Fruit fly (Drosophila melanogaster) whole organism, embryonic: Measurements from ENCODE around the gene CG33791.

Experiments
- Atf-2 ChIP-seq: fragments of 200-800 bp; sonication (Bioruptor generic); optimal IDR thresholded peaks from 2 replicates; lab custom pipeline; 2016; ENCODE audit warnings: missing biosample characterization, missing genetic modification characterization
- CG10147 ChIP-seq: fragments of 200-800 bp; sonication (Bioruptor generic); optimal IDR thresholded peaks from 2 replicates; lab custom pipeline; 2019; ENCODE audit warnings: missing biosample characterization, mild to moderate bottlenecking, missing genetic modification characterization, moderate library complexity
- CG11398 ChIP-seq: fragments of 200-800 bp; sonication (Bioruptor generic); optimal IDR thresholded peaks from 2 replicates; lab custom pipeline; 2016; ENCODE audit warnings: missing biosample characterization, missing genetic modification characterization
- CG13123 ChIP-seq: fragments of 200-800 bp; sonication (Bioruptor generic); optimal IDR thresholded peaks from 2 replicates; lab custom pipeline; 2016; ENCODE audit warnings: missing biosample characterization, missing genetic modification characterization
- CG13775 ChIP-seq: fragments of 200-800 bp; sonication (Bioruptor generic); optimal IDR thresholded peaks from 3 replicates; lab custom pipeline; 2017; ENCODE audit warnings: missing biosample characterization, mild to moderate bottlenecking, missing genetic modification characterization
- CG13894 ChIP-seq: fragments of 200-800 bp; sonication (Bioruptor generic); optimal IDR thresholded peaks from 3 replicates; lab custom pipeline; 2018; ENCODE audit warnings: missing biosample characterization, mild to moderate bottlenecking, missing genetic modification characterization, moderate library complexity
- CG18011 ChIP-seq: fragments of 200-800 bp; sonication (Bioruptor generic); optimal IDR thresholded peaks from 2 replicates; lab custom pipeline; 2017; ENCODE audit warnings: missing biosample characterization, missing genetic modification characterization, mild to moderate bottlenecking, moderate library complexity, missing genotype
- CG18262 ChIP-seq: fragments of 200-800 bp; optimal IDR thresholded peaks from 3 replicates; lab custom pipeline; 2019; ENCODE audit warnings: missing biosample characterization, mild to moderate bottlenecking, missing genetic modification characterization, moderate library complexity
- CG18619 ChIP-seq: fragments of 200-800 bp; sonication (Bioruptor generic); optimal IDR thresholded peaks from 3 replicates; lab custom pipeline; 2017; ENCODE audit warnings: missing biosample characterization, mild to moderate bottlenecking, missing genetic modification characterization
- CG2116 ChIP-seq: fragments of 200-800 bp; sonication (Bioruptor generic); optimal IDR thresholded peaks from 3 replicates; lab custom pipeline; 2018; ENCODE audit warnings: missing biosample characterization, mild to moderate bottlenecking, missing genetic modification characterization
- CG2199 ChIP-seq: fragments of 200-800 bp; sonication (Bioruptor generic); IDR thresholded peaks from 3 replicates; pipeline ENCODE4 v1.3.6; 2022; ENCODE audit warnings: missing biosample characterization, missing genetic modification characterization
- CG3838 ChIP-seq: fragments of 200-800 bp; sonication (Bioruptor generic); optimal IDR thresholded peaks from 3 replicates; lab custom pipeline; 2016; ENCODE audit warnings: missing biosample characterization, missing genetic modification characterization
- CG5953 ChIP-seq: fragments of 200-800 bp; sonication (Bioruptor generic); IDR thresholded peaks from 2 replicates; pipeline ENCODE4 v1.3.6; 2022; ENCODE audit warnings: missing biosample characterization, missing genetic modification characterization
- CG7928 ChIP-seq: fragments of 200-800 bp; sonication (Bioruptor generic); optimal IDR thresholded peaks from 2 replicates; lab custom pipeline; 2017; ENCODE audit warnings: missing biosample characterization, mild to moderate bottlenecking, missing genetic modification characterization
- CTCF ChIP-seq: fragments of 200-800 bp; sonication (Bioruptor generic); optimal IDR thresholded peaks from 2 replicates; lab custom pipeline; 2017; ENCODE audit warnings: missing biosample characterization, mild to moderate bottlenecking, missing genetic modification characterization, moderate library complexity
- Chrac-16 ChIP-seq: fragments of 200-800 bp; sonication (Bioruptor generic); optimal IDR thresholded peaks from 3 replicates; lab custom pipeline; 2016; ENCODE audit warnings: missing biosample characterization, missing genetic modification characterization
- Dad ChIP-seq: fragments of 200-800 bp; sonication (Bioruptor generic); optimal IDR thresholded peaks from 3 replicates; lab custom pipeline; 2016; ENCODE audit warnings: missing biosample characterization, missing genetic modification characterization
- Dip3 ChIP-seq: fragments of 200-800 bp; sonication (Bioruptor generic); optimal IDR thresholded peaks from 3 replicates; lab custom pipeline; 2016; ENCODE audit warnings: missing biosample characterization, missing genetic modification characterization
- Eip74EF ChIP-seq, 2 experiments: fragments of 200-800 bp in 1 of 2; fragments of >200 bp in 1 of 2; sonication (Bioruptor generic) in 1 of 2; optimal IDR thresholded peaks; 2 replicates each; lab custom pipeline; 2017 to 2019; ENCODE audit warnings: missing biosample characterization in 2 of 2, missing genetic modification characterization in 2 of 2, mild to moderate bottlenecking in 1 of 2, moderate library complexity in 1 of 2
- Fer1 ChIP-seq: fragments of 200-800 bp; sonication (Bioruptor generic); optimal IDR thresholded peaks from 2 replicates; lab custom pipeline; 2017; ENCODE audit warnings: missing biosample characterization, mild to moderate bottlenecking, missing genetic modification characterization
- HLH4C ChIP-seq: fragments of 200-800 bp; sonication (Bioruptor generic); IDR thresholded peaks from 3 replicates; pipeline ENCODE4 v1.3.6; 2022; ENCODE audit warnings: missing biosample characterization, missing genetic modification characterization; ENCODE audit not compliant: partially characterized antibody
- Hr39 ChIP-seq: fragments of >200 bp; optimal IDR thresholded peaks from 2 replicates; lab custom pipeline; 2017
- Lim3 ChIP-seq: fragments of 200-800 bp; sonication (Bioruptor generic); IDR thresholded peaks from 2 replicates; pipeline ENCODE4 v1.3.6; 2022; ENCODE audit warnings: missing biosample characterization, missing genetic modification characterization
- NFAT ChIP-seq: fragments of 200-800 bp; sonication (Bioruptor generic); IDR thresholded peaks from 2 replicates; pipeline ENCODE4 v1.3.6; 2022; ENCODE audit warnings: missing biosample characterization, missing genetic modification characterization
- NfI ChIP-seq: fragments of 200-800 bp; sonication (Bioruptor generic); optimal IDR thresholded peaks from 3 replicates; lab custom pipeline; 2018; ENCODE audit warnings: missing biosample characterization, mild to moderate bottlenecking, missing genetic modification characterization, moderate library complexity
- Oaz ChIP-seq: fragments of 200-800 bp; sonication (Bioruptor generic); IDR thresholded peaks from 2 replicates; pipeline ENCODE4 v1.3.6; 2022; ENCODE audit warnings: missing biosample characterization, missing genetic modification characterization
- Sox100B ChIP-seq: fragments of 200-800 bp; sonication (Bioruptor generic); optimal IDR thresholded peaks from 3 replicates; lab custom pipeline; 2018; ENCODE audit warnings: missing biosample characterization, mild to moderate bottlenecking, missing genetic modification characterization
- TFAM ChIP-seq: fragments of 200-800 bp; sonication (Bioruptor generic); optimal IDR thresholded peaks from 2 replicates; lab custom pipeline; 2017; ENCODE audit warnings: missing biosample characterization, missing genetic modification characterization, inconsistent platforms
- Vsx1 ChIP-seq: fragments of 200-800 bp; sonication (Bioruptor generic); optimal IDR thresholded peaks from 2 replicates; lab custom pipeline; 2017; ENCODE audit warnings: missing biosample characterization, mild to moderate bottlenecking, missing genetic modification characterization, missing genetic modification reagents
- ab ChIP-seq: fragments of 200-800 bp; sonication (Bioruptor generic); optimal IDR thresholded peaks from 2 replicates; lab custom pipeline; 2016; ENCODE audit warnings: missing biosample characterization, missing genetic modification characterization
- bsh ChIP-seq, 2 experiments: fragments of 200-800 bp; sonication (Bioruptor generic); optimal IDR thresholded peaks; 2 replicates each; lab custom pipeline; 2017 to 2018; ENCODE audit warnings: mild to moderate bottlenecking in 2 of 2, missing biosample characterization in 2 of 2, missing genetic modification characterization in 2 of 2, moderate library complexity in 1 of 2
- btn ChIP-seq: fragments of 200-800 bp; sonication (Bioruptor generic); optimal IDR thresholded peaks from 2 replicates; lab custom pipeline; 2016; ENCODE audit warnings: missing biosample characterization, missing genetic modification characterization
- crc ChIP-seq: fragments of 200-800 bp; sonication (Bioruptor generic); optimal IDR thresholded peaks from 2 replicates; lab custom pipeline; 2016; ENCODE audit warnings: missing biosample characterization, missing genetic modification characterization
- fd64A ChIP-seq: fragments of 200-800 bp; sonication (Bioruptor generic); optimal IDR thresholded peaks from 3 replicates; lab custom pipeline; 2018; ENCODE audit warnings: missing biosample characterization, mild to moderate bottlenecking, missing genetic modification characterization
- gce ChIP-seq: fragments of 200-800 bp; sonication (Bioruptor generic); IDR thresholded peaks from 3 replicates; pipeline ENCODE4 v1.3.6; 2022; ENCODE audit warnings: missing biosample characterization, missing genetic modification characterization
- gfzf ChIP-seq: fragments of 200-800 bp; sonication (Bioruptor generic); optimal IDR thresholded peaks from 2 replicates; lab custom pipeline; 2016; ENCODE audit warnings: missing biosample characterization, mild to moderate bottlenecking, missing genetic modification characterization, moderate library complexity
- gsb ChIP-seq: fragments of 200-800 bp; sonication (Bioruptor generic); IDR thresholded peaks from 2 replicates; pipeline ENCODE4 v1.3.6; 2022; ENCODE audit warnings: missing biosample characterization, missing genetic modification characterization
- h ChIP-seq: fragments of >200 bp; optimal IDR thresholded peaks from 2 replicates; lab custom pipeline; 2017
- her ChIP-seq: fragments of 200-800 bp; sonication (Bioruptor generic); optimal IDR thresholded peaks from 2 replicates; lab custom pipeline; 2016; ENCODE audit warnings: missing biosample characterization, missing genetic modification characterization
- hth ChIP-seq: fragments of >200 bp; optimal IDR thresholded peaks from 2 replicates; lab custom pipeline; 2017; ENCODE audit warnings: inconsistent platforms
- klu ChIP-seq: fragments of 200-800 bp; sonication (Bioruptor generic); IDR thresholded peaks from 2 replicates; pipeline ENCODE4 v1.3.6; 2022; ENCODE audit warnings: missing biosample characterization, missing genetic modification characterization
- lbe ChIP-seq: fragments of 200-800 bp; sonication (Bioruptor generic); optimal IDR thresholded peaks from 2 replicates; lab custom pipeline; 2016; ENCODE audit warnings: missing biosample characterization, mild to moderate bottlenecking, missing genetic modification characterization
- lilli ChIP-seq: fragments of 200-800 bp; sonication (Bioruptor generic); optimal IDR thresholded peaks from 3 replicates; lab custom pipeline; 2016; ENCODE audit warnings: missing biosample characterization, missing genetic modification characterization
- lola ChIP-seq, 3 experiments: fragments of >200 bp in 2 of 3; fragments of 200-800 bp in 1 of 3; sonication (Bioruptor generic) in 1 of 3; optimal IDR thresholded peaks; 2 replicates each; lab custom pipeline; 2017 to 2019; ENCODE audit warnings: missing biosample characterization in 3 of 3, missing genetic modification characterization in 3 of 3, mild to moderate bottlenecking in 1 of 3, moderate library complexity in 1 of 3
- maf-S ChIP-seq: fragments of 200-800 bp; sonication (Bioruptor generic); optimal IDR thresholded peaks from 2 replicates; lab custom pipeline; 2016; ENCODE audit warnings: missing biosample characterization, missing genetic modification characterization
- mam ChIP-seq: fragments of 200-800 bp; sonication (Bioruptor generic); optimal IDR thresholded peaks from 3 replicates; lab custom pipeline; 2016; ENCODE audit warnings: missing biosample characterization, missing genetic modification characterization
- peb ChIP-seq: fragments of 200-800 bp; sonication (Bioruptor generic); IDR thresholded peaks from 2 replicates; pipeline ENCODE4 v1.3.6; 2022; ENCODE audit warnings: missing biosample characterization, missing genetic modification characterization
- phol ChIP-seq: fragments of 200-800 bp; sonication (Bioruptor generic); optimal IDR thresholded peaks from 3 replicates; lab custom pipeline; 2018; ENCODE audit warnings: missing biosample characterization, mild to moderate bottlenecking, missing genetic modification characterization, moderate library complexity
- pita ChIP-seq: fragments of 200-800 bp; sonication (Bioruptor generic); optimal IDR thresholded peaks from 2 replicates; lab custom pipeline; 2017; ENCODE audit warnings: missing biosample characterization, mild to moderate bottlenecking, missing genetic modification characterization
- pum ChIP-seq: fragments of 200-800 bp; sonication (Bioruptor generic); optimal IDR thresholded peaks from 2 replicates; lab custom pipeline; 2016; ENCODE audit warnings: missing biosample characterization, missing genetic modification characterization
- ttk ChIP-seq: fragments of 200-800 bp; sonication (Bioruptor generic); IDR thresholded peaks from 2 replicates; pipeline ENCODE4 v2.1.2; 2022; ENCODE audit warnings: missing biosample characterization, missing genetic modification characterization
- vnd ChIP-seq: fragments of 200-800 bp; sonication (Bioruptor generic); IDR thresholded peaks from 3 replicates; pipeline ENCODE4 v1.3.6; 2022; ENCODE audit warnings: missing biosample characterization, missing genetic modification characterization; ENCODE audit not compliant: partially characterized antibody
- zen ChIP-seq: fragments of 200-800 bp; sonication (Bioruptor generic); optimal IDR thresholded peaks from 3 replicates; lab custom pipeline; 2018; ENCODE audit warnings: missing biosample characterization, mild to moderate bottlenecking, missing genetic modification characterization, moderate library complexity

CG33791 gene

dm6 chr3L:1576489-1577106 lies 26.2 kb upstream of the CG33791 start, which contains the start of gene CG13917 (continued):
- TF ChIP-seq bsh (GFP tag; optimal IDR thresholded peaks at IDR 0.05; lab: Kevin White, UChicago) = no peak
- no peak for TF ChIP-seq lilli (GFP tag; lab: Kevin White, UChicago)
- no peak for TF ChIP-seq CG10147 (GFP tag; lab: Kevin White, UChicago)
- TF ChIP-seq CG2116 = peak; percentile 33
- no peak for TF ChIP-seq maf-S (GFP tag; lab: Kevin White, UChicago)
- no peak for TF ChIP-seq CG13775 (GFP tag; lab: Kevin White, UChicago)
- peak; percentile 65 for TF ChIP-seq pita
- no peak for TF ChIP-seq CG7928 (GFP tag; lab: Kevin White, UChicago)
- TF ChIP-seq CG3838 (GFP tag; lab: Kevin White, UChicago) = no peak
- no peak for TF ChIP-seq Sox100B (GFP tag; lab: Kevin White, UChicago)
- TF ChIP-seq ab (GFP tag; lab: Kevin White, UChicago) = no peak
- no peak for TF ChIP-seq ttk (GFP tag; lab: Robert Waterston, UW)
- TF ChIP-seq peb (GFP tag; lab: Robert Waterston, UW) = no peak
- TF ChIP-seq CG13123 (GFP tag; lab: Kevin White, UChicago) = no peak
- no peak for TF ChIP-seq btn (GFP tag; lab: Kevin White, UChicago)
- no peak for TF ChIP-seq CG18619
- no peak for TF ChIP-seq Atf-2
- no peak for TF ChIP-seq NfI
- TF ChIP-seq Fer1 (GFP tag; lab: Kevin White, UChicago) = peak; percentile 30
- no peak for TF ChIP-seq CG11398 (GFP tag; lab: Kevin White, UChicago)
- TF ChIP-seq Vsx1 = no peak
- TF ChIP-seq CG5953 (GFP tag; lab: Robert Waterston, UW) = no peak
- TF ChIP-seq lbe (GFP tag; lab: Kevin White, UChicago) = no peak
- TF ChIP-seq gsb (GFP tag; lab: Robert Waterston, UW) = no peak
- TF ChIP-seq h (lab: Kevin White, UChicago) = no peak
- TF ChIP-seq her (GFP tag; lab: Kevin White, UChicago) = no peak
- no peak for TF ChIP-seq Dad (GFP tag; lab: Kevin White, UChicago)
- TF ChIP-seq Chrac-16 (GFP tag; lab: Kevin White, UChicago) = no peak
- TF ChIP-seq TFAM (GFP tag; lab: Kevin White, UChicago) = no peak
- no peak for TF ChIP-seq hth (lab: Kevin White, UChicago)
- no peak for TF ChIP-seq Eip74EF (GFP tag; optimal IDR thresholded peaks at IDR 0.05; lab: Kevin White, UChicago)
- TF ChIP-seq pum (GFP tag; lab: Kevin White, UChicago) = no peak
- TF ChIP-seq HLH4C (GFP tag; lab: Robert Waterston, UW) = no peak
- TF ChIP-seq gfzf (GFP tag; lab: Kevin White, UChicago) = peak; percentile 98
- TF ChIP-seq vnd = no peak
- TF ChIP-seq Dip3 (GFP tag; lab: Kevin White, UChicago) = no peak
- no peak for TF ChIP-seq Oaz (GFP tag; lab: Robert Waterston, UW)
- peak; percentile 31 for TF ChIP-seq zen
- no peak for TF ChIP-seq gce (GFP tag; lab: Robert Waterston, UW)
- TF ChIP-seq phol (tag; lab: Kevin White, UChicago) = peak; percentile 59
- TF ChIP-seq NFAT (GFP tag; lab: Robert Waterston, UW) = no peak
- TF ChIP-seq CG18011 (GFP tag; lab: Kevin White, UChicago) = no peak
- no peak for TF ChIP-seq klu (GFP tag; lab: Robert Waterston, UW)
- no peak for TF ChIP-seq Lim3 (GFP tag; lab: Robert Waterston, UW)
- TF ChIP-seq CG18262 (tag; lab: Kevin White, UChicago) = no peak
- TF ChIP-seq CG13894 (tag; lab: Kevin White, UChicago) = no peak
- TF ChIP-seq Hr39 = no peak
- TF ChIP-seq CG2199 (GFP tag; lab: Robert Waterston, UW) = no peak
- TF ChIP-seq CTCF (GFP tag; lab: Kevin White, UChicago) = peak; percentile 28
- TF ChIP-seq mam = no peak
- TF ChIP-seq fd64A (GFP tag; lab: Kevin White, UChicago) = no peak
- no peak for TF ChIP-seq lola (GFP tag; optimal IDR thresholded peaks at IDR 0.05; lab: Kevin White, UChicago)
- TF ChIP-seq crc (GFP tag; lab: Kevin White, UChicago) = no peak
